Fruit fly (Drosophila melanogaster) whole organism, embryonic: ENCODE data around the gene scpr-A.

Experiments
- Atf3 ChIP-seq: fragments of 200-800 bp; sonication (Bioruptor generic); optimal IDR thresholded peaks from 3 replicates; lab custom pipeline; 2016; ENCODE audit warnings: missing biosample characterization, missing genetic modification characterization
- CG32532 ChIP-seq: fragments of 200-800 bp; sonication (Bioruptor generic); IDR thresholded peaks from 2 replicates; pipeline ENCODE4 v1.3.6; 2022; ENCODE audit warnings: missing biosample characterization, missing genetic modification characterization
- mam ChIP-seq: fragments of 200-800 bp; sonication (Bioruptor generic); optimal IDR thresholded peaks from 3 replicates; lab custom pipeline; 2016; ENCODE audit warnings: missing biosample characterization, missing genetic modification characterization
- pho ChIP-seq: fragments of 200-800 bp; sonication (Bioruptor generic); optimal IDR thresholded peaks from 2 replicates; lab custom pipeline; 2016; ENCODE audit warnings: missing biosample characterization, missing genetic modification characterization
- pros ChIP-seq: fragments of 200-800 bp; sonication (Bioruptor generic); optimal IDR thresholded peaks from 3 replicates; lab custom pipeline; 2019; ENCODE audit warnings: missing biosample characterization, mild to moderate bottlenecking, missing genetic modification characterization, moderate library complexity
- pum ChIP-seq: fragments of 200-800 bp; sonication (Bioruptor generic); optimal IDR thresholded peaks from 2 replicates; lab custom pipeline; 2016; ENCODE audit warnings: missing biosample characterization, missing genetic modification characterization
- ssp ChIP-seq: fragments of 200-800 bp; sonication (Bioruptor generic); IDR thresholded peaks from 2 replicates; pipeline ENCODE4 v1.3.6; 2022; ENCODE audit warnings: missing biosample characterization, missing genetic modification characterization

DNA sequence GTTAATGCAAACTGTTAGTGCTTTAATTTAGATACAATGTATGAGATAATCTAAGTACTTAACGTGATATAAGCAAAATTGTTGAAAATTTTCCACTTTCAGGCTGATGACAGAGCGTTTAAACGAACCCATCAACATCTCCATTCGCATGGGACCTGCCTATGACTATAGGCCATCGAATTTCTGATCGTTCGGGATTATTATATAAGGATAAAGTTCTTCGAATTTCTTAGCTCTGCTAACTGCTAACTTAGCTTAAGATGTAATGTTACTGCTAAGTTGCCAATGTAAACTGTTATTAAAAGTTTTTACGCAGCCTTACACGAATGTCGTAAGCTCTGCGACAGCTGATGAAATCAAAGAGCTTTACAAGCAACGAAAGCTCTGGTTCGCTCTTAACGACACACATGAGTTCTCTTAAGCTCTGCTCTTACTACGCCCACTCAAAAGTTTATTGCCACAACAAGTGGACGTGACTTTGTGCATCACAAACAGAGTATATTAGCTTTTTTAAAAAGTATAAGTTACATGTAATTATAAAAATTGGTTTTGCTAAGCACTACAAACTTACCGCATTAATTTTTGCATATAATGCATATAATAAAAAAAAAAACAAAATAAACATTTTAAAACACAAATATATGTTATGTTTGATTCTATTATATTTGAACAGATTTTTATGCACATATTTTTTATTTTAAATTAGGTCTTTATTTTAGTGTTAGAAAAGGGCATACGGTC lies 44.2 kb upstream of the scpr-A start:
- peak; percentile 99 for TF ChIP-seq CG32532 (GFP tag; lab: Robert Waterston, UW)
- TF ChIP-seq Atf3, result peak; percentile 83
- peak; percentile 95 for TF ChIP-seq ssp (GFP tag; lab: Robert Waterston, UW)
- TF ChIP-seq pros (GFP tag; lab: Kevin White, UChicago), result peak; percentile 77
- TF ChIP-seq pho (GFP tag; lab: Kevin White, UChicago), result peak; percentile 96
- TF ChIP-seq mam (GFP tag; lab: Kevin White, UChicago), result no peak
- peak; percentile 82 for TF ChIP-seq pum (GFP tag; lab: Kevin White, UChicago)
